Worm (Caenorhabditis elegans) whole organism, L4/young adult: ENCODE measurements around the gene txbp-3.

ENCODE experiments used
- W03F9.2 ChIP-seq: fragments of 150-350 bp; optimal IDR thresholded peaks from 2 replicates; lab custom pipeline; 2014; ENCODE audit warnings: missing biosample characterization, missing genetic modification characterization
- dao-5 ChIP-seq: sonication (generic microtip); optimal IDR thresholded peaks from 2 replicates; lab custom pipeline; 2016; ENCODE audit warnings: missing genotype, missing genetic modification characterization, moderate library complexity, missing compliant biosample characterization
- him-1 ChIP-seq: sonication (generic microtip); optimal IDR thresholded peaks from 2 replicates; lab custom pipeline; 2016; ENCODE audit warnings: missing genotype, missing genetic modification reagents, missing genetic modification characterization, missing compliant biosample characterization

Gene txbp-3

DNA sequence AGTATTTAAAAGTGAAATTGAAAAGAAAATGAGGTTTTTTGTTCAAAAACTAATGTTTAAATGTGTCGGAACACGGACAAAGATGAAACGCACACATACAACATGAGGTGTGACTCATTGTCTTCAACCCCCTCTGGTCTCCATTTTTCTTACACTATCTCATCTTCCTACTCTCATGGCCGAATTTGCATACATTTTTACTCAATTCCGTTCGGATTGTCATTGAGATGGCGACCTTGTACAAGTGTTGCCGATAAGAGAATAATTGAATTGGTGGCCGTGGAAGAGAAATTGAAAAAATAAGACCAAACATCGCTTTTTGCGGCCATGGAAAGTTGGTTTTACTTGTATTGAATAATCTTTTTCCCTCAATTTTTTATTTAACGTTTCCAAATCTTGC, at the start of gene txbp-3:
Gene txbp-3, minus strand, starts transcription at position 285 of the 400 bp plus-strand sequence.
- TF ChIP-seq W03F9.2 = peak; percentile 55
- no peak for TF ChIP-seq dao-5

DNA sequence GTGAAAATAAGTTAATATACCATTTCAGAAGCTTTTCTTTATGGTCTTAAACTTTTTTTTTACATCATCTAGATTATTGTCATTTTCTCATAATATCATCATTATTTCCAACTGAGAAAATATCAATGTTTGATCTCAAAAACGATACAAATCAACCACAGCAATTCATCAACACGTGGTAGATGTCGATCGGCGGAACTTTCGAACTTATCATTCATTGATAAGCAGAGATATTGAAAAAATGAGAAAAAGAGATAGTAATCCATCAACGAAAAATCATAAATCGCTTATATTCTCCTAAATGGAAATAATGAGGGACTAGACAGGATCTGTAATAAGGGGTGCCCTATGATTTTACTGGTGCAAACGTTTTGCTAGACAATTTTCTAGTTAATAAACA, 49.5 kb upstream of the txbp-3 start:
- TF ChIP-seq dao-5 (no peak), him-1 (tag; lab: Kevin White, UChicago) (no peak), W03F9.2 (no peak)

- no peak for TF ChIP-seq dao-5
- TF ChIP-seq W03F9.2 = no peak
- no peak for TF ChIP-seq him-1 (tag; lab: Kevin White, UChicago)
Measured at ce11 chrIII:5094506-5094905, 47.2 kb upstream of the txbp-3 start, which contains the start of gene F54D8.10. TSS of gene F54D8.10 (plus strand) at chrIII:5094806.

DNA sequence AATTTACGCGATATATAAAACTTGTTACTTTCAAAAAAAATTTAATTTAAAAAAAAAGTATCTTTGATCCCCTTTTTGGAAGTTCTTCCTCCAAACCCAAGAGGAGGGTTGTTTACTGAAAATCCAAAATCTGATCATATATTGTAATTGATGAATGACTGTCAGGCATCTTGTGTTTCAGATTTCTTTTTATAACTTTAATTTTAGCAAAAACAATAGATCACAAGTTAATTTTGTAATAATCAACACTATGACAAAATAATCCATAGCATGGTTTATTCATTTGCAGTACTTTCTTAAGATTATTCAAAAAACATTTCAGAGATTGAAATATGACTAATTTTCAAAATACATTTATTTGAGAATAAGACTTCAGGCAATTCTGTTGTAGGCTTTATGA, 45.1 kb upstream of the txbp-3 start:
- no peak for TF ChIP-seq dao-5
- no peak for TF ChIP-seq W03F9.2
- TF ChIP-seq him-1 (tag; lab: Kevin White, UChicago) = no peak

- no peak for TF ChIP-seq W03F9.2
- TF ChIP-seq him-1 (tag; lab: Kevin White, UChicago) = no peak
- no peak for TF ChIP-seq dao-5
Measured at ce11 chrIII:5089489-5089888, 42.2 kb upstream of the txbp-3 start.

DNA sequence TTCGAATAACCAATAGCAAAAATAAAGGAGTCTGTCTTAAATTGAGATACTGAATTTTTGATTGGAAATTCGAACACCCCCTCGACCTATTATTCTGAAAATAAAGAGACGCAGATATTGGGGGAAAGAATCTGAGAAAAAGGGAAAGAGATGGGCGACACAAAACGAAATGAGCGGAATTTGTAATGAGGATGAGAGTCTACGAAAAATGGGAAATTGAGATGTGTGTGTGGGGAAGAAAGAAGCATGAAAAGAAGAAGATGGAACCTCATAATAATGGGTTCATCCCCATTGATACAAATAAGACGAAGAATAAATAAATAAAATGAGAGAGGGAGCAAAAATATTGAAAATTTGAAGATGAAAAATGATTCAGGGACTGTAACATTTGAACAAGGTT, 38.3 kb upstream of the txbp-3 start, which contains the start of gene cah-1:
Gene cah-1, minus strand, starts transcription at position 101 of the 400 bp plus-strand sequence.
- TF ChIP-seq him-1 (tag; lab: Kevin White, UChicago) (no peak), dao-5 (no peak), W03F9.2 (no peak)

DNA sequence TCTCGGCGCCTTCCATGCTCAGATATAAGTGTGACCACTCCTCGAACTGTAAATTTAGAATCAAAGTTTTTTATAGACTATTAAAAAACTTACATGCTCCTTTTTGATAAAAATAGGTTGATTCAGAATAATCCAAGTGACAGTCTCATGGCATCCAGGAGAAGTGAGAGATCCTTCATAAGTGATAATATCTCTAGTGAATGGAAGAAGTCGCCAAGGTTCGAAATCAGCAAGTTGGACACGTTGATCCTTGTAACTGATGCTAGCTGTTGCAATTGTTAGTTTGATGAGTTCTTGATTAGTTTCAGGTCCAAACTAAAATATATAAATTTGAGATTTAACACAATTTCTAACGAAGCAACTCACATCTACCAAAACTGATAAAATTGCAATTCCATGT, 36.0 kb upstream of the txbp-3 start:
- TF ChIP-seq him-1 (tag; lab: Kevin White, UChicago) = no peak
- no peak for TF ChIP-seq dao-5
- TF ChIP-seq W03F9.2 = no peak

- TF ChIP-seq him-1 (tag; lab: Kevin White, UChicago) = no peak
- TF ChIP-seq W03F9.2 = no peak
- TF ChIP-seq dao-5 = no peak
Measured at ce11 chrIII:5081573-5081823, 34.2 kb upstream of the txbp-3 start, which contains the start of gene cox-6A. TSS of gene cox-6A (plus strand) at chrIII:5081724.

ce11 chrIII:5080700-5081572, 33.7 kb upstream of the txbp-3 start:
- TF ChIP-seq dao-5 (no peak), W03F9.2 (peak; percentile 1), him-1 (tag; lab: Kevin White, UChicago) (peak; percentile 81)

ce11 chrIII:5078062-5078461, 30.8 kb upstream of the txbp-3 start:
- TF ChIP-seq W03F9.2 = no peak

ce11 chrIII:5077150-5077814, 30.0 kb upstream of the txbp-3 start, which contains the start of gene alh-1:
TSS of gene alh-1 (plus strand) at chrIII:5077764.
- no peak for TF ChIP-seq W03F9.2
- no peak for TF ChIP-seq him-1 (tag; lab: Kevin White, UChicago)
- TF ChIP-seq dao-5 = no peak

DNA sequence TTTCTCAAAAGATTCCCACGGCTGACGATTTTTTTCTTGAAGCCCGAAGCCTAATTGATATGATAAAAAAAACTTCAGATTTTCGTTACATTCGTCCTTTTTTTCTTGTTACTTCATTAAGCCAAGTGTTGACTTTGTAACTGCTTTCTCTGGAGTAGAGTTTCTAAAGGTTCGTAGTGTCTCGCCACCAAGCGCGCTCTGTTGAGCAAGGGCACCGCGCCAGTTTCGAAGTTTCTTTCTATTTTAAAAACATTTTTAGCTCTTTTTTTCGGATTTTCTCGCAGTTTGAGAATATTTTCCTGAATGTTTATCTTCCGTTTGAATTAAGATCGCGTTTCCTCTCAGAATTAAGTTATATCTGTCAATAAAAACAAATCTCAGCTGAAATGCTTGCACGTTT, 29.3 kb upstream of the txbp-3 start:
- TF ChIP-seq W03F9.2 (no peak), dao-5 (no peak), him-1 (tag; lab: Kevin White, UChicago) (no peak)

DNA sequence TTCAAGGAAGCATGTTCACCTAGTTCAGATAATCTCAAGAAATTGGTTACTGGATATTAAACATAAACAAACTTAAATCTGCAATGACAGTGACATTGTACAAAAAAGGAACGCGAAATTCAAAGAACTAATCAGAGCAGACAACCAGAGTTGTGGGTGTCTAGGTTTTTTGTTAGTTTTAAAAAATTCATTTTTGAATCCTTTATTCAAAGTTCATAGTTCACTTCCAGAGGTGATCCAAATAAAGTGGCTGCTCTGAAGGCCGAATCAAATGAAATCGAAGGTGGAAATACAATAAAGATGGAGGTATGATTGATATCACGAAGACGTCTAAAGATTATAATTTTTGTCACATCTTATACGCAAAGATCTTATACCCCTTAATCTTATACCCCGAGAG, 27.1 kb upstream of the txbp-3 start, which contains the start of gene ttbk-6:
Gene ttbk-6, plus strand, starts transcription at position 301 of the 400 bp plus-strand sequence.
- no peak for TF ChIP-seq dao-5
- no peak for TF ChIP-seq him-1 (tag; lab: Kevin White, UChicago)
- TF ChIP-seq W03F9.2 = no peak

- TF ChIP-seq W03F9.2 (no peak), dao-5 (no peak), him-1 (tag; lab: Kevin White, UChicago) (no peak)
Measured at ce11 chrIII:5071509-5071908, 24.2 kb upstream of the txbp-3 start, which contains the start of gene C45G9.12. TSS of gene C45G9.12 (minus strand) at chrIII:5071609.

ce11 chrIII:5068675-5069233, 21.5 kb upstream of the txbp-3 start, which contains the start of the genes C45G9.11 and C45G9.2:
TSS of gene C45G9.11 (minus strand) at chrIII:5068725.
TSS of gene C45G9.2 (plus strand) at chrIII:5069066.
- TF ChIP-seq him-1 (tag; lab: Kevin White, UChicago) (peak; percentile 59), W03F9.2 (peak; percentile 40), dao-5 (no peak)
